Worm (Caenorhabditis elegans): ENCODE results near the gene Y110A2AL.5.

The Y110A2AL.5 gene

ce11 chrII:2826073-2826472 lies 38.3 kb upstream of the Y110A2AL.5 start, which contains the start of gene K12H6.5:
Gene K12H6.5, minus strand, starts transcription at chrII:2826173.
- TF ChIP-seq nhr-76 (tag; optimal IDR thresholded peaks at IDR 0.05) (no peak), elt-1 (tag; optimal IDR thresholded peaks at IDR 0.05) (no peak), jun-1 (tag; optimal IDR thresholded peaks at IDR 0.05) (no peak), nhr-67 (tag; optimal IDR thresholded peaks at IDR 0.05) (no peak), nhr-237 (tag; optimal IDR thresholded peaks at IDR 0.05) (no peak), ztf-11 (tag; optimal IDR thresholded peaks at IDR 0.05) (no peak), daf-12 (tag; optimal IDR thresholded peaks at IDR 0.05) (no peak), elt-3 (tag; optimal IDR thresholded peaks at IDR 0.05) (no peak), fkh-10 (GFP tag; optimal IDR thresholded peaks at IDR 0.05) (no peak), nhr-23 (tag; optimal IDR thresholded peaks at IDR 0.05) (no peak), aly-2 (tag; optimal IDR thresholded peaks at IDR 0.05) (no peak), nhr-25 (tag; optimal IDR thresholded peaks at IDR 0.05) (no peak), tbx-2 (tag; optimal IDR thresholded peaks at IDR 0.05) (no peak), lsy-12 (tag; optimal IDR thresholded peaks at IDR 0.05) (no peak), skn-1 (tag; optimal IDR thresholded peaks at IDR 0.05) (no peak)

ce11 chrII:2827859-2828403 lies 36.4 kb upstream of the Y110A2AL.5 start, which contains the start of gene K12H6.8:
Gene K12H6.8, plus strand, starts transcription at chrII:2827896.
- TF ChIP-seq elt-2 (tag; optimal IDR thresholded peaks at IDR 0.05): no peak
- TF ChIP-seq lin-15B (tag; optimal IDR thresholded peaks at IDR 0.05): no peak
- no peak for TF ChIP-seq lin-39 (tag; optimal IDR thresholded peaks at IDR 0.05)
- no peak for TF ChIP-seq fos-1 (tag; optimal IDR thresholded peaks at IDR 0.05)
- no peak for TF ChIP-seq hmg-11 (tag; optimal IDR thresholded peaks at IDR 0.05)
- TF ChIP-seq tbx-2 (tag; optimal IDR thresholded peaks at IDR 0.05): no peak
- TF ChIP-seq daf-12 (tag; optimal IDR thresholded peaks at IDR 0.05): no peak
- TF ChIP-seq elt-3 (tag; optimal IDR thresholded peaks at IDR 0.05): no peak
- TF ChIP-seq nhr-12 (tag; optimal IDR thresholded peaks at IDR 0.05): no peak
- TF ChIP-seq unc-39 (tag; optimal IDR thresholded peaks at IDR 0.05): no peak
- TF ChIP-seq nhr-43 (tag; optimal IDR thresholded peaks at IDR 0.05; ENCODE audit: poor library complexity, severe bottlenecking): no peak
- no peak for TF ChIP-seq ceh-28 (tag; optimal IDR thresholded peaks at IDR 0.05)
- no peak for TF ChIP-seq ama-1 (optimal IDR thresholded peaks at IDR 0.05)
- no peak for TF ChIP-seq unc-62 (GFP tag; optimal IDR thresholded peaks at IDR 0.05)
- no peak for TF ChIP-seq fkh-10 (GFP tag; optimal IDR thresholded peaks at IDR 0.05)
- no peak for TF ChIP-seq eor-1 (tag; optimal IDR thresholded peaks at IDR 0.05)
- TF ChIP-seq nhr-25 (tag; optimal IDR thresholded peaks at IDR 0.05): no peak
- no peak for TF ChIP-seq nhr-67 (tag; optimal IDR thresholded peaks at IDR 0.05)

ce11 chrII:2829482-2829881 lies 34.8 kb upstream of the Y110A2AL.5 start:
- TF ChIP-seq nhr-77 (tag; optimal IDR thresholded peaks at IDR 0.05): no peak
- TF ChIP-seq mdl-1 (tag; optimal IDR thresholded peaks at IDR 0.05): no peak
- TF ChIP-seq jun-1 (tag; optimal IDR thresholded peaks at IDR 0.05): no peak
- no peak for TF ChIP-seq unc-39 (tag; optimal IDR thresholded peaks at IDR 0.05)
- TF ChIP-seq lin-39 (tag; optimal IDR thresholded peaks at IDR 0.05): no peak
- TF ChIP-seq elt-3 (tag; optimal IDR thresholded peaks at IDR 0.05): no peak
- TF ChIP-seq nhr-25 (tag; optimal IDR thresholded peaks at IDR 0.05): no peak
- no peak for TF ChIP-seq aly-2 (tag; optimal IDR thresholded peaks at IDR 0.05)
- TF ChIP-seq zag-1 (tag; optimal IDR thresholded peaks at IDR 0.05): no peak
- TF ChIP-seq snpc-4 (tag; optimal IDR thresholded peaks at IDR 0.05): no peak
- TF ChIP-seq nhr-28 (tag; optimal IDR thresholded peaks at IDR 0.05): no peak
- no peak for TF ChIP-seq elt-2 (tag; optimal IDR thresholded peaks at IDR 0.05)
- no peak for TF ChIP-seq tbx-2 (tag; optimal IDR thresholded peaks at IDR 0.05)
- no peak for TF ChIP-seq skn-1 (tag; optimal IDR thresholded peaks at IDR 0.05)

- no peak for TF ChIP-seq pha-4 (tag; optimal IDR thresholded peaks at IDR 0.05)
- TF ChIP-seq hmg-11 (tag; optimal IDR thresholded peaks at IDR 0.05): no peak
- TF ChIP-seq egl-27 (tag; optimal IDR thresholded peaks at IDR 0.05): no peak
- no peak for TF ChIP-seq nhr-11 (tag; optimal IDR thresholded peaks at IDR 0.05)
Measured at ce11 chrII:2830144-2830543, 34.2 kb upstream of the Y110A2AL.5 start.

ce11 chrII:2831173-2831572 lies 33.2 kb upstream of the Y110A2AL.5 start, which contains the start of gene K12H6.6:
Gene K12H6.6, minus strand, starts transcription at chrII:2831233.
- TF ChIP-seq egl-27 (tag; optimal IDR thresholded peaks at IDR 0.05): no peak
- TF ChIP-seq elt-2 (tag; optimal IDR thresholded peaks at IDR 0.05): peak; percentile 17
- no peak for TF ChIP-seq unc-39 (tag; optimal IDR thresholded peaks at IDR 0.05)
